Fruit fly (Drosophila melanogaster): ENCODE results near the gene CG6356.

DNA sequence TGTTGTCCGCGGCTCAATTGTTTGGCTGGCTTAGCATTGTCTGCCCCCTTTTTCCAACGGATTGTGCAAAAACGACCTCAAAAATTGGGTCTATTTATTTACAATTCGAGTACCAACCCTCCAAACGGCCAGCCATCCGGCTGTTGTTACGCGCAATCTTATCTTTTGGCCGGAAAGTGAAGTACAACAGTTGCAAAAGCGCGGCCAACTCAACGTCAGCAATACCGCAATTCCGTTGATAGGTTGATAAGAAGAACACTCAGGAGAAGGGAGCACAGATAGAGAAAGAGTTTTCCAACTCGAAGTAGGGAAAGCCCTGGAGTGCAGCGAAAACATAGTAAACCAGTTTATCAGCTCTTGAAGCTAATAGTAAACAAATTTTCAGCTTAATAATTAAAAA, 13.2 kb downstream of the CG6356 start:
- TF ChIP-seq psq (optimal IDR thresholded peaks at IDR 0.05) (no peak), CG8478 (optimal IDR thresholded peaks at IDR 0.05) (no peak)
